Worm (Caenorhabditis elegans) whole organism, L1 larva: Measurements from ENCODE around the gene F20H11.4.

ENCODE experiments used
- C34B4.2 ChIP-seq: sonication (generic microtip); optimal IDR thresholded peaks from 2 replicates; lab custom pipeline; 2017; ENCODE audit warnings: mild to moderate bottlenecking, missing genetic modification characterization, missing compliant biosample characterization
- alr-1 ChIP-seq: fragments of 200-800 bp; sonication (Bioruptor generic); optimal IDR thresholded peaks from 2 replicates; lab custom pipeline; 2018; ENCODE audit warnings: borderline replicate concordance, mild to moderate bottlenecking, missing genetic modification characterization, missing compliant biosample characterization
- aly-2 ChIP-seq: fragments of 150-350 bp; optimal IDR thresholded peaks from 2 replicates; lab custom pipeline; 2014; ENCODE audit warnings: missing biosample characterization, missing genetic modification characterization
- ama-1 ChIP-seq: fragments of 150-350 bp; optimal IDR thresholded peaks from 2 replicates; lab custom pipeline; 2014
- ceh-8 ChIP-seq: fragments of 200-800 bp; sonication (Bioruptor generic); optimal IDR thresholded peaks from 2 replicates; lab custom pipeline; 2018; ENCODE audit warnings: mild to moderate bottlenecking, missing genetic modification characterization, moderate library complexity, missing compliant biosample characterization
- ceh-90 ChIP-seq: sonication (generic microtip); optimal IDR thresholded peaks from 2 replicates; lab custom pipeline; 2016; ENCODE audit warnings: missing genetic modification characterization, missing compliant biosample characterization
- ces-1 ChIP-seq: fragments of 150-350 bp; optimal IDR thresholded peaks from 2 replicates; lab custom pipeline; 2014; ENCODE audit warnings: missing biosample characterization, missing genetic modification reagents, missing genetic modification characterization
- dsc-1 ChIP-seq: sonication (generic microtip); optimal IDR thresholded peaks from 2 replicates; lab custom pipeline; 2016; ENCODE audit warnings: mild to moderate bottlenecking, missing genetic modification characterization, missing compliant biosample characterization
- efl-1 ChIP-seq, 4 experiments: fragments of 150-350 bp; optimal IDR thresholded peaks in 3 of 4; peaks in 1 of 4; 1 replicate in 1 of 4; 2 replicates in 3 of 4; lab custom pipeline; 2014; ENCODE audit warnings: missing biosample characterization in 2 of 4, missing genetic modification characterization in 2 of 4, missing genetic modification reagents in 2 of 4
- egl-13 ChIP-seq: sonication (generic microtip); optimal IDR thresholded peaks from 2 replicates; lab custom pipeline; 2016; ENCODE audit warnings: missing genotype, missing genetic modification reagents, missing genetic modification characterization, missing compliant biosample characterization
- egl-27 ChIP-seq, 2 experiments: fragments of 150-350 bp in 1 of 2; sonication (generic microtip); optimal IDR thresholded peaks; 3 replicates each; lab custom pipeline; 2017 to 2018; ENCODE audit warnings: missing biosample characterization in 2 of 2, missing genetic modification characterization in 2 of 2, missing genetic modification reagents in 2 of 2
- elt-3 ChIP-seq, 6 experiments: fragments of 150-350 bp in 1 of 6; sonication (generic microtip); optimal IDR thresholded peaks; 2 replicates each; lab custom pipeline; 2017 to 2018; ENCODE audit warnings: missing biosample characterization in 6 of 6, missing genetic modification characterization in 6 of 6, inconsistent platforms in 1 of 6
- fkh-4 ChIP-seq: sonication (generic microtip); optimal IDR thresholded peaks from 2 replicates; lab custom pipeline; 2016; ENCODE audit warnings: missing compliant biosample characterization, missing genetic modification characterization, borderline replicate concordance
- fkh-8 ChIP-seq: sonication (generic microtip); optimal IDR thresholded peaks from 2 replicates; lab custom pipeline; 2016; ENCODE audit warnings: mild to moderate bottlenecking, missing genetic modification characterization, missing compliant biosample characterization
- fos-1 ChIP-seq: fragments of 150-350 bp; optimal IDR thresholded peaks from 2 replicates; lab custom pipeline; 2014; ENCODE audit warnings: missing biosample characterization, missing genetic modification characterization
- grh-1 ChIP-seq: fragments of 200-800 bp; sonication (Bioruptor generic); IDR thresholded peaks from 2 replicates; pipeline ENCODE4 v1.3.6; 2022; ENCODE audit warnings: missing genetic modification reagents, missing genetic modification characterization, missing compliant biosample characterization
- hlh-17 ChIP-seq: fragments of 200-800 bp; sonication (Bioruptor generic); optimal IDR thresholded peaks from 2 replicates; lab custom pipeline; 2018; ENCODE audit warnings: missing genetic modification characterization, mild to moderate bottlenecking, missing compliant biosample characterization, moderate library complexity, borderline replicate concordance
- hpl-2 ChIP-seq: fragments of 150-350 bp; optimal IDR thresholded peaks from 2 replicates; lab custom pipeline; 2014; ENCODE audit warnings: missing biosample characterization, missing genetic modification reagents, missing genetic modification characterization
- irx-1 ChIP-seq: sonication (generic microtip); optimal IDR thresholded peaks from 2 replicates; lab custom pipeline; 2016; ENCODE audit warnings: missing genetic modification characterization, missing compliant biosample characterization
- jun-1 ChIP-seq: fragments of 150-350 bp; optimal IDR thresholded peaks from 2 replicates; lab custom pipeline; 2014; ENCODE audit warnings: missing biosample characterization, missing genetic modification reagents, missing genetic modification characterization
- lin-13 ChIP-seq: fragments of 150-350 bp; optimal IDR thresholded peaks from 2 replicates; lab custom pipeline; 2014; ENCODE audit warnings: missing biosample characterization, missing genetic modification reagents, missing genetic modification characterization
- lin-14 ChIP-seq: fragments of 200-800 bp; sonication (Bioruptor generic); optimal IDR thresholded peaks from 2 replicates; lab custom pipeline; 2018; ENCODE audit warnings: mild to moderate bottlenecking, missing genetic modification characterization, moderate library complexity, missing compliant biosample characterization
- lin-15B ChIP-seq: fragments of 150-350 bp; sonication (generic microtip); optimal IDR thresholded peaks from 3 replicates; lab custom pipeline; 2014; ENCODE audit warnings: missing biosample characterization, missing genetic modification characterization
- lin-35 ChIP-seq, 2 experiments: fragments of 150-350 bp; optimal IDR thresholded peaks; 2 replicates each; lab custom pipeline; 2014; ENCODE audit warnings: missing biosample characterization in 2 of 2, missing genetic modification characterization in 2 of 2, missing genetic modification reagents in 2 of 2
- lin-39 ChIP-seq: fragments of 150-350 bp; optimal IDR thresholded peaks from 2 replicates; lab custom pipeline; 2014; ENCODE audit warnings: missing biosample characterization, missing genetic modification reagents, missing genetic modification characterization
- lir-3 ChIP-seq: sonication (generic microtip); optimal IDR thresholded peaks from 2 replicates; lab custom pipeline; 2016; ENCODE audit warnings: mild to moderate bottlenecking, missing genetic modification characterization, moderate library complexity, missing compliant biosample characterization; ENCODE audit not compliant: poor library complexity
- lsy-2 ChIP-seq, 2 experiments: fragments of 150-350 bp; optimal IDR thresholded peaks; 2 replicates each; lab custom pipeline; 2014; ENCODE audit warnings: missing biosample characterization in 2 of 2, missing genetic modification characterization in 2 of 2
- mef-2 ChIP-seq: fragments of 150-350 bp; optimal IDR thresholded peaks from 2 replicates; lab custom pipeline; 2014; ENCODE audit warnings: missing biosample characterization, missing genetic modification characterization
- mep-1 ChIP-seq: fragments of 150-350 bp; optimal IDR thresholded peaks from 2 replicates; lab custom pipeline; 2014; ENCODE audit warnings: missing biosample characterization, missing genetic modification characterization
- nhr-12 ChIP-seq: sonication (generic microtip); optimal IDR thresholded peaks from 2 replicates; lab custom pipeline; 2017; ENCODE audit warnings: missing biosample characterization, missing genetic modification characterization
- nhr-19 ChIP-seq: fragments of 200-800 bp; sonication (Bioruptor generic); conservative IDR thresholded peaks from 2 replicates; pipeline ENCODE4 v1.3.6; 2022; ENCODE audit warnings: missing genetic modification characterization, missing compliant biosample characterization
- nhr-20 ChIP-seq: sonication (generic microtip); optimal IDR thresholded peaks from 2 replicates; lab custom pipeline; 2016; ENCODE audit warnings: mild to moderate bottlenecking, missing genetic modification characterization, missing compliant biosample characterization
- nhr-237 ChIP-seq: fragments of 150-350 bp; optimal IDR thresholded peaks from 2 replicates; lab custom pipeline; 2014; ENCODE audit warnings: missing biosample characterization, missing genetic modification characterization
- nhr-71 ChIP-seq: sonication (generic microtip); optimal IDR thresholded peaks from 2 replicates; lab custom pipeline; 2016; ENCODE audit warnings: mild to moderate bottlenecking, missing genetic modification characterization, moderate library complexity, missing compliant biosample characterization
- nhr-76 ChIP-seq: sonication (generic microtip); optimal IDR thresholded peaks from 2 replicates; lab custom pipeline; 2017; ENCODE audit warnings: missing biosample characterization, missing genetic modification characterization
- nhr-85 ChIP-seq: sonication (generic microtip); peaks from one replicate; lab custom pipeline; 2016; ENCODE audit warnings: missing genetic modification characterization, inconsistent platforms, missing compliant biosample characterization
- pag-3 ChIP-seq: sonication (generic microtip); optimal IDR thresholded peaks from 2 replicates; lab custom pipeline; 2017; ENCODE audit warnings: missing genetic modification characterization, mild to moderate bottlenecking, missing compliant biosample characterization, antibody characterized with exemption, borderline replicate concordance; ENCODE audit not compliant: insufficient read depth
- pax-3 ChIP-seq: fragments of 200-800 bp; sonication (Bioruptor generic); optimal IDR thresholded peaks from 2 replicates; lab custom pipeline; 2018; ENCODE audit warnings: mild to moderate bottlenecking, missing genetic modification characterization, moderate library complexity, missing compliant biosample characterization
- rnt-1 ChIP-seq: sonication (generic microtip); optimal IDR thresholded peaks from 2 replicates; lab custom pipeline; 2016; ENCODE audit warnings: mild to moderate bottlenecking, missing genetic modification characterization, moderate library complexity, missing compliant biosample characterization
- snpc-4 ChIP-seq: fragments of 150-350 bp; optimal IDR thresholded peaks from 2 replicates; lab custom pipeline; 2014; ENCODE audit warnings: missing biosample characterization, missing genetic modification characterization
- sox-4 ChIP-seq: sonication (generic microtip); optimal IDR thresholded peaks from 2 replicates; lab custom pipeline; 2016; ENCODE audit warnings: missing genetic modification characterization, missing compliant biosample characterization
- sptf-1 ChIP-seq: fragments of 150-350 bp; optimal IDR thresholded peaks from 2 replicates; lab custom pipeline; 2014; ENCODE audit warnings: missing biosample characterization, missing genetic modification characterization
- sup-37 ChIP-seq: fragments of 200-800 bp; sonication (Bioruptor generic); optimal IDR thresholded peaks from 2 replicates; lab custom pipeline; 2018; ENCODE audit warnings: mild to moderate bottlenecking, missing genetic modification characterization, missing compliant biosample characterization
- tbx-2 ChIP-seq: sonication (generic microtip); optimal IDR thresholded peaks from 2 replicates; lab custom pipeline; 2016; ENCODE audit warnings: missing genetic modification characterization, missing compliant biosample characterization
- tlp-1 ChIP-seq: fragments of 150-350 bp; optimal IDR thresholded peaks from 2 replicates; lab custom pipeline; 2014; ENCODE audit warnings: missing biosample characterization, missing genetic modification characterization
- unc-130 ChIP-seq: fragments of 150-350 bp; optimal IDR thresholded peaks from 2 replicates; lab custom pipeline; 2017; ENCODE audit warnings: missing biosample characterization, missing genetic modification characterization, inconsistent platforms
- unc-30 ChIP-seq: sonication (generic microtip); optimal IDR thresholded peaks from 2 replicates; lab custom pipeline; 2017; ENCODE audit warnings: missing biosample characterization, missing genetic modification characterization
- unc-62 ChIP-seq: fragments of 150-350 bp; optimal IDR thresholded peaks from 2 replicates; lab custom pipeline; 2014; ENCODE audit warnings: missing biosample characterization, missing genetic modification reagents, missing genetic modification characterization
- zag-1 ChIP-seq: fragments of 150-350 bp; optimal IDR thresholded peaks from 2 replicates; lab custom pipeline; 2014; ENCODE audit warnings: missing biosample characterization, missing genetic modification characterization
- zip-4 ChIP-seq: fragments of 200-800 bp; sonication (Bioruptor generic); optimal IDR thresholded peaks from 2 replicates; lab custom pipeline; 2018; ENCODE audit warnings: mild to moderate bottlenecking, missing genetic modification characterization, moderate library complexity, missing compliant biosample characterization
- ztf-11 ChIP-seq, 2 experiments: sonication (generic microtip); optimal IDR thresholded peaks; 2 replicates each; lab custom pipeline; 2016 to 2017; ENCODE audit warnings: missing genetic modification characterization in 2 of 2, missing biosample characterization in 1 of 2, missing compliant biosample characterization in 1 of 2

Gene F20H11.4

DNA sequence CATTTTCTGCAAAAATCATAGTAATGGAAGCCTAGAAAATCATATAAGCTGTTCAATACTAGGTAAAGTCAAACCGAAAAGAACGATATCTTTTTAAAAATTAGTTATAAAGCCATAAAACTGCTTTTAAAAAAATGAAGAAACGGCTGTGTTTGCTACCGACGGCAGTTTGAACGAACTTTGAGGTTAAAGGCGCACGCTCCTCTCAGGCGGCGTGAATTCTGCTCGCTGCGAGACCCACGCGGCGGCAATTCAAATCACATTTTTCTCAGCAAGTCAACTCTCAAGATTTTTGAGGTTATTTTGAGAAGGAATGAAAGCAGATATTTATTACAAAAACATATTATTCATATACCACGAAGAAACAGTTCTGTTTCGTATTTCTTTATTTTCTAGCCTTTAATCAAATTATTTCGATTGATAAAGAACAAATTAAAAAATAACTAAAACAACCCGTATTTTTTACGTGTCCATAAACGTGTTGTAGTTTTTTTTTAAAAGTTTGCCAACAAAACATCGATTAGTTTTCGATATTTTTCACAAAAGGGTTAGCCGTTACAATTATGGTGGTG is at the start of gene F20H11.4, which contains the start of gene mdh-2:
F20H11.4 (plus strand) TSS at position 522 of the 572 bp plus-strand sequence.
mdh-2 (minus strand) TSS at position 6 of the 572 bp plus-strand sequence.
- TF ChIP-seq elt-3 (tag; optimal IDR thresholded peaks at IDR 0.05; lab: Kevin White, UChicago) (peak in 2 of 6 experiments; percentile 65 to 78), sptf-1 (tag; lab: Kevin White, UChicago) (no peak), grh-1 (GFP tag; lab: Robert Waterston, UW) (no peak), nhr-12 (tag; lab: Kevin White, UChicago) (no peak), hlh-17 (GFP tag; lab: Kevin White, UChicago) (no peak), lin-14 (GFP tag; lab: Kevin White, UChicago) (peak; percentile 83), tbx-2 (tag; lab: Kevin White, UChicago) (peak; percentile 87), alr-1 (tag; lab: Kevin White, UChicago) (no peak), fkh-4 (tag; lab: Kevin White, UChicago) (no peak), dsc-1 (tag; lab: Kevin White, UChicago) (peak; percentile 62), ceh-90 (tag; lab: Kevin White, UChicago) (no peak), sup-37 (GFP tag; lab: Kevin White, UChicago) (no peak), C34B4.2 (tag; lab: Kevin White, UChicago) (no peak), lsy-2 (tag; optimal IDR thresholded peaks at IDR 0.05; lab: Kevin White, UChicago) (peak; percentile 86 to 93), unc-62 (GFP tag; lab: Kevin White, UChicago) (no peak), lin-13 (GFP tag; lab: Kevin White, UChicago) (peak; percentile 80), nhr-76 (tag; lab: Kevin White, UChicago) (no peak), nhr-20 (tag; lab: Kevin White, UChicago) (peak; percentile 87), irx-1 (tag; lab: Kevin White, UChicago) (peak; percentile 69), pag-3 (no peak), zag-1 (tag; lab: Kevin White, UChicago) (no peak), nhr-85 (peak; percentile 92), ama-1 (no peak), fkh-8 (tag; lab: Kevin White, UChicago) (peak; percentile 72), tlp-1 (tag; lab: Kevin White, UChicago) (no peak), aly-2 (tag; lab: Kevin White, UChicago) (peak; percentile 28), lin-15B (tag; lab: Kevin White, UChicago) (peak; percentile 76), pax-3 (peak; percentile 9), egl-27 (tag; optimal IDR thresholded peaks at IDR 0.05; lab: Kevin White, UChicago) (no peak), fos-1 (no peak), mef-2 (tag; lab: Kevin White, UChicago) (no peak), egl-13 (tag; lab: Kevin White, UChicago) (peak; percentile 68), sox-4 (tag; lab: Kevin White, UChicago) (peak; percentile 31), ces-1 (GFP tag; lab: Kevin White, UChicago) (no peak), lir-3 (tag; lab: Kevin White, UChicago) (peak; percentile 68), efl-1 (optimal IDR thresholded peaks at IDR 0.05; lab: Kevin White, UChicago) (peak; percentile 85 to 97), efl-1 (GFP tag; optimal IDR thresholded peaks at IDR 0.05 in 1 of 2; lab: Kevin White, UChicago) (peak; percentile 96 to 99), unc-130 (tag; lab: Kevin White, UChicago) (peak; percentile 57), nhr-19 (peak; percentile 100), hpl-2 (GFP tag; lab: Kevin White, UChicago) (peak; percentile 23), lin-35 (GFP tag; optimal IDR thresholded peaks at IDR 0.05; lab: Kevin White, UChicago) (peak; percentile 97 to 98), nhr-237 (tag; lab: Kevin White, UChicago) (peak; percentile 59), ztf-11 (tag; optimal IDR thresholded peaks at IDR 0.05; lab: Kevin White, UChicago) (no peak), snpc-4 (tag; lab: Kevin White, UChicago) (peak; percentile 61), ceh-8 (GFP tag; lab: Kevin White, UChicago) (no peak), mep-1 (tag; lab: Kevin White, UChicago) (peak; percentile 84), rnt-1 (tag; lab: Kevin White, UChicago) (peak; percentile 86), nhr-71 (tag; lab: Kevin White, UChicago) (peak; percentile 91), zip-4 (no peak), jun-1 (tag; lab: Kevin White, UChicago) (peak; percentile 63), lin-39 (tag; lab: Kevin White, UChicago) (no peak), unc-30 (tag; lab: Kevin White, UChicago) (no peak)
